Fruit fly (Drosophila melanogaster): ENCODE results near the gene CG11911.

CG11911 gene

DNA sequence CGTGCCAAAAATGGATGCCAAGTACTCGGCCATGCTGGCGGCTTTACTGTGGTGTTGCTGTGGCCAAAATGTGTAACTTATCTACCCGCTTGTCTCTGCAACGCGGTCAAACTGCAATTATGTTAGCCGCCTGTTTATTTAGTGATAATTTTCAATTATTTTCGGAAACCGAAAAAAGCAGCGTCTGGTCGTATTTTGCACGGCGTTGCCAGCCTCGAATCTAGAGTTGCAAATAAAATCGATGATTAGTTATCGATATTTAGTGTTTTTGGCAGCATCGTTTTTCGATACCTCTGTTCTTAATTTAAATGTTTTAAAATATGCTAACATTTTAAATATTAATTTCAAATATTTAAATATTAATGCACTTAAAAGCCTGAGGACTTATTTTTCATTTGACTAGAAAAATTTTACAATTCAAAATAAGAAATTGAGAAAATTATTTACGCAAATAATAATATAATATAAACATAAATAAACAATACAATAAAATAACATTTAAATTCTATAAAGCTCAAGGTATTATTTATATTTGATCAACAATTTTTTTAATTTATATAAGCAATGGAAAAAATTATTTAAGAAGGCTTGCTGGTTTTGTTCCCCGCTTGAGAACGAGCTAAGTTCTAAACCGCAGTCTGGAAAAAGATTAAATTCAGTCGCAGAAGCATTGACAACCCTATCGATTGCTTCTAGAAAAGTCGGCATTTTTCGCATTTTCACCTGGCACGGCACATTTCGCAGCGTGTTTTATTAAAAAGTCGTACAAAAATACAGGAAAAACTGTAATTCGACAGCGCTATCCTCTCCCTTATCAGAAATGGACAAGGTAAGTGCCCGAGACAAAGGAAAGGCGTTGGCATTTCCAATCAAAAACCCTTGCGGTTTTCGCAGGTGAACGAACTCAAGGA lies 26.3 kb downstream of the CG11911 start, which contains the start of the genes U2af38 and Stip1 (continued):
- TF ChIP-seq Neu2 (GFP tag; optimal IDR thresholded peaks at IDR 0.05; ENCODE audit: borderline replicate concordance) (peak; percentile 54), prd (optimal IDR thresholded peaks at IDR 0.05) (no peak), prd (GFP tag; IDR thresholded peaks at IDR 0.05) (no peak), CG9817 (tag; optimal IDR thresholded peaks at IDR 0.05) (peak; percentile 10), BEAF-32 (GFP tag; optimal IDR thresholded peaks at IDR 0.05) (peak; percentile 69), CG14710 (tag; optimal IDR thresholded peaks at IDR 0.05) (peak; percentile 87), Fer3 (tag; optimal IDR thresholded peaks at IDR 0.05) (peak; percentile 10), pfk (GFP tag; optimal IDR thresholded peaks at IDR 0.05) (peak; percentile 13), CG2120 (GFP tag; optimal IDR thresholded peaks at IDR 0.05) (peak; percentile 54), hkb (optimal IDR thresholded peaks at IDR 0.05) (no peak), hkb (GFP tag; IDR thresholded peaks at IDR 0.05) (no peak), Doc3 (GFP tag; IDR thresholded peaks at IDR 0.05; ENCODE audit: partially characterized antibody) (peak; percentile 61), ci (GFP tag; IDR thresholded peaks at IDR 0.05) (no peak; the same call in 2 of the 3 replicates), CG6272 (GFP tag; IDR thresholded peaks at IDR 0.05) (0 out of 2 replicates have a peak, but pooled peaks have one; percentile 4), CG30020 (tag; optimal IDR thresholded peaks at IDR 0.05) (peak; percentile 33), PHDP (tag; optimal IDR thresholded peaks at IDR 0.05) (no peak), nom (GFP tag; optimal IDR thresholded peaks at IDR 0.05) (peak; percentile 26), CG17186 (GFP tag; optimal IDR thresholded peaks at IDR 0.05) (no peak), Myb (GFP tag; optimal IDR thresholded peaks at IDR 0.05) (peak; percentile 6), CG14860 (GFP tag; IDR thresholded peaks at IDR 0.05; ENCODE audit: partially characterized antibody) (0 out of 3 replicates have a peak, but pooled peaks have one; percentile 27), sqz (GFP tag; optimal IDR thresholded peaks at IDR 0.05) (peak; percentile 23), CoRest (tag; optimal IDR thresholded peaks at IDR 0.05) (peak; percentile 29), nerfin-2 (GFP tag; IDR thresholded peaks at IDR 0.05; ENCODE audit: partially characterized antibody) (peak; percentile 43; the same call in 1 of the 2 replicates), amos (GFP tag; IDR thresholded peaks at IDR 0.05; ENCODE audit: partially characterized antibody) (peak; percentile 69; the same call in 1 of the 2 replicates), Dll (GFP tag; IDR thresholded peaks at IDR 0.05; ENCODE audit: partially characterized antibody) (peak; percentile 82), ham (GFP tag; IDR thresholded peaks at IDR 0.05) (no peak), CG15269 (tag; optimal IDR thresholded peaks at IDR 0.05) (peak; percentile 34), CG1603 (tag; optimal IDR thresholded peaks at IDR 0.05) (peak; percentile 49), ro (GFP tag; IDR thresholded peaks at IDR 0.05) (no peak), CTCF (GFP tag; optimal IDR thresholded peaks at IDR 0.05) (peak; percentile 54), CG2116 (GFP tag; optimal IDR thresholded peaks at IDR 0.05) (peak; percentile 95), D19A (tag; optimal IDR thresholded peaks at IDR 0.05) (peak; percentile 15), pum (GFP tag; optimal IDR thresholded peaks at IDR 0.05) (no peak), Dp (GFP tag; optimal IDR thresholded peaks at IDR 0.05) (peak; percentile 34), CG8388 (GFP tag; optimal IDR thresholded peaks at IDR 0.05) (no peak), CG8944 (GFP tag; optimal IDR thresholded peaks at IDR 0.05) (peak; percentile 2), CG13894 (tag; optimal IDR thresholded peaks at IDR 0.05) (peak; percentile 63), CG18262 (tag; optimal IDR thresholded peaks at IDR 0.05) (peak; percentile 47), Sin3A (optimal IDR thresholded peaks at IDR 0.05) (peak; percentile 38), CG31224 (GFP tag; IDR thresholded peaks at IDR 0.05) (no peak), Elba2 (GFP tag; optimal IDR thresholded peaks at IDR 0.05) (no peak), twi (tag; optimal IDR thresholded peaks at IDR 0.05) (peak; percentile 17), sna (GFP tag; IDR thresholded peaks at IDR 0.05; ENCODE audit: partially characterized antibody) (peak; percentile 54; the same call in 1 of the 2 replicates), CG9797 (GFP tag; optimal IDR thresholded peaks at IDR 0.05) (peak; percentile 38), sens (GFP tag) (peak; percentile 24), CG34422 (GFP tag; IDR thresholded peaks at IDR 0.05) (peak; percentile 68; the same call in 2 of the 3 replicates), ranshi (GFP tag; IDR thresholded peaks at IDR 0.05) (no peak), Pdp1 (GFP tag; optimal IDR thresholded peaks at IDR 0.05) (peak in 1 of 2 experiments; percentile 11)
